Fruit fly (Drosophila melanogaster): ENCODE measurements around the gene CG12713.
A peak's percentile ranks its signal among the peaks of the same experiment; 100 is the strongest.

CG12713 gene

dm6 chr3L:15837209-15837608, 4.9 kb downstream of the CG12713 start, which contains the start of gene CG15715 (continued):
- TF ChIP-seq C15 (GFP tag; IDR thresholded peaks at IDR 0.05) = no peak
- peak in 1 of 2 experiments; percentile 69 for TF ChIP-seq eve (GFP tag; optimal IDR thresholded peaks at IDR 0.05)
- peak; percentile 55 for TF ChIP-seq CG15514 (GFP tag; optimal IDR thresholded peaks at IDR 0.05)
- no peak for TF ChIP-seq Trl (optimal IDR thresholded peaks at IDR 0.05)
- TF ChIP-seq Trl (GFP tag; optimal IDR thresholded peaks at IDR 0.05) = no peak
- TF ChIP-seq CG4617 (GFP tag; optimal IDR thresholded peaks at IDR 0.05; ENCODE audit: borderline replicate concordance) = peak; percentile 93
- peak; percentile 94 for TF ChIP-seq stwl (tag; optimal IDR thresholded peaks at IDR 0.05)
- peak; percentile 89 for TF ChIP-seq pzg (GFP tag; optimal IDR thresholded peaks at IDR 0.05)
- TF ChIP-seq CG9437 (GFP tag; optimal IDR thresholded peaks at IDR 0.05) = peak; percentile 80
- TF ChIP-seq Dad (GFP tag; optimal IDR thresholded peaks at IDR 0.05) = no peak
- TF ChIP-seq dm (GFP tag; optimal IDR thresholded peaks at IDR 0.05) = peak; percentile 78
- peak; percentile 77 for TF ChIP-seq pita (GFP tag; optimal IDR thresholded peaks at IDR 0.05)
- no peak for TF ChIP-seq BtbVII (GFP tag; optimal IDR thresholded peaks at IDR 0.05)
- no peak for TF ChIP-seq cad (GFP tag; optimal IDR thresholded peaks at IDR 0.05)
- peak; percentile 86 for TF ChIP-seq Ets65A (GFP tag)
- TF ChIP-seq jing (GFP tag; optimal IDR thresholded peaks at IDR 0.05) = no peak
- no peak for TF ChIP-seq Atf3 (GFP tag; optimal IDR thresholded peaks at IDR 0.05)
- no peak for TF ChIP-seq CG4404 (GFP tag; IDR thresholded peaks at IDR 0.05)
- TF ChIP-seq lbe (GFP tag; optimal IDR thresholded peaks at IDR 0.05) = no peak
- TF ChIP-seq CG32772 (GFP tag; IDR thresholded peaks at IDR 0.05) = no peak
- no peak for TF ChIP-seq CG6683 (GFP tag; optimal IDR thresholded peaks at IDR 0.05)
- no peak for TF ChIP-seq NFAT (GFP tag; IDR thresholded peaks at IDR 0.05)
- 0 out of 3 replicates have a peak, but pooled peaks have one; percentile 20 for TF ChIP-seq Aef1 (GFP tag; IDR thresholded peaks at IDR 0.05)
- peak in 1 of 2 experiments; percentile 82 for TF ChIP-seq crp (GFP tag; optimal IDR thresholded peaks at IDR 0.05)
- TF ChIP-seq CG10979 (tag; optimal IDR thresholded peaks at IDR 0.05) = no peak
- TF ChIP-seq tin (GFP tag; optimal IDR thresholded peaks at IDR 0.05) = no peak
- no peak for TF ChIP-seq wdn (GFP tag; IDR thresholded peaks at IDR 0.05)
- TF ChIP-seq NK7.1 (GFP tag; optimal IDR thresholded peaks at IDR 0.05) = no peak
- TF ChIP-seq CG12236 (GFP tag; optimal IDR thresholded peaks at IDR 0.05) = no peak
- no peak for TF ChIP-seq CG3726 (GFP tag; IDR thresholded peaks at IDR 0.05)
- peak; percentile 36; the same call in 1 of the 2 replicates for TF ChIP-seq Bgb (GFP tag; IDR thresholded peaks at IDR 0.05; ENCODE audit: partially characterized antibody)
- peak; percentile 48 for TF ChIP-seq YL-1 (GFP tag; optimal IDR thresholded peaks at IDR 0.05)
- no peak for TF ChIP-seq CG6654 (GFP tag; optimal IDR thresholded peaks at IDR 0.05)
- no peak for TF ChIP-seq jigr1 (GFP tag; IDR thresholded peaks at IDR 0.05)
- TF ChIP-seq CG11504 (tag; optimal IDR thresholded peaks at IDR 0.05) = peak; percentile 63
- TF ChIP-seq CG9797 (GFP tag; optimal IDR thresholded peaks at IDR 0.05) = peak; percentile 68
- TF ChIP-seq exex (tag; optimal IDR thresholded peaks at IDR 0.05) = peak; percentile 25
- TF ChIP-seq al (GFP tag; IDR thresholded peaks at IDR 0.05) = no peak
- no peak for TF ChIP-seq danr (GFP tag; IDR thresholded peaks at IDR 0.05)
- TF ChIP-seq h (optimal IDR thresholded peaks at IDR 0.05) = no peak
- peak; percentile 49 for TF ChIP-seq CG2116 (GFP tag; optimal IDR thresholded peaks at IDR 0.05)
- no peak for TF ChIP-seq Atf-2 (GFP tag; optimal IDR thresholded peaks at IDR 0.05)
- no peak for TF ChIP-seq dmrt11E (tag; optimal IDR thresholded peaks at IDR 0.05)
- peak; percentile 66 for TF ChIP-seq CG12659 (GFP tag; optimal IDR thresholded peaks at IDR 0.05)
- no peak for TF ChIP-seq Side (GFP tag; optimal IDR thresholded peaks at IDR 0.05)
- TF ChIP-seq vfl (GFP tag; optimal IDR thresholded peaks at IDR 0.05) = no peak
- peak; percentile 46 for TF ChIP-seq Dp (GFP tag; optimal IDR thresholded peaks at IDR 0.05)
- peak; percentile 35 for TF ChIP-seq amos (GFP tag; IDR thresholded peaks at IDR 0.05; ENCODE audit: partially characterized antibody)
- TF ChIP-seq Hr3 (GFP tag; optimal IDR thresholded peaks at IDR 0.05) = no peak
- no peak for TF ChIP-seq CG11085 (GFP tag; IDR thresholded peaks at IDR 0.05)
- TF ChIP-seq D19A (tag; optimal IDR thresholded peaks at IDR 0.05) = no peak
- peak; percentile 30; the same call in 1 of the 2 replicates for TF ChIP-seq Scr (GFP tag; IDR thresholded peaks at IDR 0.05; ENCODE audit: partially characterized antibody)

Data from whole organism, embryonic.